Worm (Caenorhabditis elegans) whole organism, L2 larva: ENCODE data around the gene F53B1.3.

Experiments used
- C34F6.9 ChIP-seq: fragments of 150-350 bp; optimal IDR thresholded peaks from 2 replicates; lab custom pipeline; 2014; ENCODE audit warnings: missing biosample characterization, missing genetic modification characterization
- F13H6.1 ChIP-seq: sonication (generic microtip); optimal IDR thresholded peaks from 2 replicates; lab custom pipeline; 2016; ENCODE audit warnings: missing genetic modification characterization, missing compliant biosample characterization
- Y55F3AM.14 ChIP-seq: fragments of 200-800 bp; sonication (Bioruptor generic); optimal IDR thresholded peaks from 2 replicates; lab custom pipeline; 2018; ENCODE audit warnings: mild to moderate bottlenecking, missing genetic modification characterization, missing compliant biosample characterization
- alr-1 ChIP-seq: fragments of 150-350 bp; optimal IDR thresholded peaks from 2 replicates; lab custom pipeline; 2014; ENCODE audit warnings: missing biosample characterization, missing genetic modification characterization
- ama-1 ChIP-seq: fragments of 150-350 bp; optimal IDR thresholded peaks from 2 replicates; lab custom pipeline; 2018; ENCODE audit warnings: inconsistent platforms
- blmp-1 ChIP-seq: sonication (generic microtip); optimal IDR thresholded peaks from 2 replicates; lab custom pipeline; 2017; ENCODE audit warnings: missing genetic modification characterization, mild to moderate bottlenecking, missing compliant biosample characterization, antibody characterized with exemption, moderate library complexity; ENCODE audit not compliant: insufficient read depth
- ceh-16 ChIP-seq: fragments of 150-350 bp; optimal IDR thresholded peaks from 2 replicates; lab custom pipeline; 2014; ENCODE audit warnings: missing biosample characterization, missing genetic modification characterization
- dmd-4 ChIP-seq: sonication (generic microtip); optimal IDR thresholded peaks from 2 replicates; lab custom pipeline; 2017; ENCODE audit warnings: missing biosample characterization, missing genetic modification characterization
- elt-1 ChIP-seq: fragments of 150-350 bp; optimal IDR thresholded peaks from 2 replicates; lab custom pipeline; 2014; ENCODE audit warnings: missing biosample characterization, missing genetic modification characterization
- fos-1 ChIP-seq: fragments of 150-350 bp; optimal IDR thresholded peaks from 2 replicates; lab custom pipeline; 2014; ENCODE audit warnings: missing biosample characterization, missing genetic modification characterization
- lsy-2 ChIP-seq, 2 experiments: fragments of 150-350 bp in 1 of 2; sonication (generic microtip) in 1 of 2; optimal IDR thresholded peaks; 2 replicates each; lab custom pipeline; 2014 to 2017; ENCODE audit warnings: missing biosample characterization in 2 of 2, missing genetic modification characterization in 2 of 2
- mab-5 ChIP-seq: fragments of 150-350 bp; optimal IDR thresholded peaks from 2 replicates; lab custom pipeline; 2014; ENCODE audit warnings: missing biosample characterization, missing genetic modification characterization
- mbf-1 ChIP-seq: sonication (generic microtip); optimal IDR thresholded peaks from 2 replicates; lab custom pipeline; 2017; ENCODE audit warnings: missing biosample characterization, missing genetic modification characterization
- nhr-10 ChIP-seq: sonication (generic microtip); optimal IDR thresholded peaks from 2 replicates; lab custom pipeline; 2017; ENCODE audit warnings: missing biosample characterization, missing genetic modification characterization
- nhr-11 ChIP-seq: fragments of 150-350 bp; optimal IDR thresholded peaks from 2 replicates; lab custom pipeline; 2014; ENCODE audit warnings: missing biosample characterization, missing genetic modification characterization
- nhr-12 ChIP-seq: fragments of 150-350 bp; optimal IDR thresholded peaks from 2 replicates; lab custom pipeline; 2014; ENCODE audit warnings: missing biosample characterization, missing genetic modification characterization
- nhr-129 ChIP-seq: fragments of 150-350 bp; optimal IDR thresholded peaks from 2 replicates; lab custom pipeline; 2014; ENCODE audit warnings: missing biosample characterization, missing genetic modification characterization
- nhr-21 ChIP-seq: fragments of 150-350 bp; optimal IDR thresholded peaks from 2 replicates; lab custom pipeline; 2014; ENCODE audit warnings: missing biosample characterization, missing genetic modification characterization
- nhr-23 ChIP-seq: fragments of 150-350 bp; optimal IDR thresholded peaks from 2 replicates; lab custom pipeline; 2014; ENCODE audit warnings: missing biosample characterization, missing genetic modification reagents, missing genetic modification characterization
- nhr-25 ChIP-seq: fragments of 150-350 bp; sonication (generic microtip); optimal IDR thresholded peaks from 3 replicates; lab custom pipeline; 2014; ENCODE audit warnings: missing biosample characterization, missing genetic modification characterization
- nhr-6 ChIP-seq: fragments of 150-350 bp; optimal IDR thresholded peaks from 2 replicates; lab custom pipeline; 2014; ENCODE audit warnings: missing biosample characterization, missing genetic modification characterization
- nhr-77 ChIP-seq: fragments of 150-350 bp; optimal IDR thresholded peaks from 2 replicates; lab custom pipeline; 2014; ENCODE audit warnings: missing biosample characterization, missing genetic modification characterization
- sem-4 ChIP-seq: fragments of 150-350 bp; optimal IDR thresholded peaks from 2 replicates; lab custom pipeline; 2014; ENCODE audit warnings: missing biosample characterization, missing genetic modification reagents, missing genetic modification characterization
- sma-9 ChIP-seq, 2 experiments: fragments of 150-350 bp in 1 of 2; sonication (generic microtip) in 1 of 2; optimal IDR thresholded peaks; 2 replicates each; lab custom pipeline; 2014 to 2016; ENCODE audit warnings: missing genetic modification characterization in 2 of 2, mild to moderate bottlenecking in 1 of 2, missing biosample characterization in 1 of 2, missing compliant biosample characterization in 1 of 2, missing genetic modification reagents in 1 of 2, moderate library complexity in 1 of 2
- unc-39 ChIP-seq: fragments of 150-350 bp; optimal IDR thresholded peaks from 2 replicates; lab custom pipeline; 2014; ENCODE audit warnings: missing biosample characterization, missing genetic modification characterization
- unc-55 ChIP-seq: fragments of 150-350 bp; sonication (generic microtip); optimal IDR thresholded peaks from 3 replicates; lab custom pipeline; 2014; ENCODE audit warnings: missing biosample characterization, missing genetic modification reagents, missing genetic modification characterization
- unc-62 ChIP-seq: fragments of 150-350 bp; optimal IDR thresholded peaks from 2 replicates; lab custom pipeline; 2014; ENCODE audit warnings: missing biosample characterization, missing genetic modification reagents, missing genetic modification characterization
- zag-1 ChIP-seq: fragments of 150-350 bp; optimal IDR thresholded peaks from 2 replicates; lab custom pipeline; 2014; ENCODE audit warnings: missing biosample characterization, missing genetic modification characterization
- ztf-11 ChIP-seq: sonication (generic microtip); optimal IDR thresholded peaks from 2 replicates; lab custom pipeline; 2017; ENCODE audit warnings: missing biosample characterization, missing genetic modification characterization

Gene F53B1.3

DNA sequence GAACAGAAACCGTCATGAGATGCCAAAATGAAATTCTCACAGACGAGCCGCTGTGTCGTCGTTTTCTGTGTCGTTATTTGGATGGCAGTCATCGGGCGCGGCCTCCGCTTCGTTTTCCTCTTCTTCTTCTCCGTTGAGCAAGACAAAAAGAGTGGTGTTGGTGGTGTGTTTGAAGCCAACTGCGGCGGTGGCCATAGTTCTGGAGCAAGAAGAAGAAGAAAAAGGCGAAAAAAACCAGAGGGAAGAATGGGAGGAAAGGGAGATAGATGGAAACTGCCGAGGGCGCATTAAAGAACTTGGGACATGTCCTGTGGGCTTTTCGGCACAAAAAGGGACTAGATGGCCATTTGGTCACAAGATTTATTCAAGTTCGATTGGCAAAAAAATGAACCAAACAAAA lies 26.2 kb downstream of the F53B1.3 start, which contains the start of gene F53B1.9:
TSS of gene F53B1.9 (minus strand) at position 195 of the 400 bp plus-strand sequence.
- TF ChIP-seq unc-62 (GFP tag; lab: Kevin White, UChicago) (no peak), F13H6.1 (tag; lab: Kevin White, UChicago) (no peak), nhr-12 (tag; lab: Kevin White, UChicago) (no peak), nhr-77 (tag; lab: Kevin White, UChicago) (no peak)

DNA sequence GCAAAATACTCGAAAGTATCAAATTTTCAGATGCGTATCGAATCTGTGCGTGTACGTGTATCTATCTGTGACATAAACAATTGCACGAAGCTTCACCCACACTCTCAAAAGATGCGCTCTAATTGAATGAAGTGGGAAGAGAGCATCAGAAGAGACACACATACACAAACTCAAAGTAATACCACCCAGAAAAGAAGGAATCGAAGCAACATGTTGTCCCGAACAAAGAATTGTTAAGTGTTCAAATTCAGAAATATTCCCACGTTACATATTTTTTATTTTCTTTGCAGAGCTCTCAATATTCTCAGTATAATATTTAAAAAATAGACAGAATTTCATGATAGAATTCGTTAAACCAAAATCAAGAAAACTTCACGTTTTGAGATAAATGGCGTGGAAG lies 31.5 kb downstream of the F53B1.3 start:
- TF ChIP-seq mbf-1 (tag; lab: Kevin White, UChicago) (no peak), dmd-4 (tag; lab: Kevin White, UChicago) (peak; percentile 30)
- TF ChIP-seq, all 48 proteins: peak for 1

DNA sequence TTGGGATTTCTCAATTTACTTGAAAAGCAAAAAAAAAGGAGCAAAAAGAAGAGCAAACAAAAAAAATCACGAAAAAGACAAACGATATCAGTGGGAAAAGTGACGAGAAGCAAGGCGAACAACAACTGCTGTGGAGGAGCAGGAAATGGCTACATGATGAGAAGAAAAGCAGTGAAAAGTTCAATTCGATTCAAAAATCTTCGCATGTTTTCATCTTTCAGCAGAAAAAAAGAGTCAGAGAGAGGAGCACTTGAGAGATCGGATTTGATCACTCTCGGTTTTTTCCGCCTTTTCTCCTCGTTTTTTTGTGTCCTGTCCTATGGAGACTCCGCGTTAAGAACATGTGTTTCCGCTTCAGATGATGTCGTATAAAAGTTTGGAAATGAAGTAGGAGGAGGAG lies 33.5 kb downstream of the F53B1.3 start:
- TF ChIP-seq lsy-2 (tag; optimal IDR thresholded peaks at IDR 0.05; lab: Kevin White, UChicago): peak in 1 of 2 experiments; percentile 30
- peak; percentile 23 for TF ChIP-seq nhr-6
- peak; percentile 44 for TF ChIP-seq nhr-129 (tag; lab: Kevin White, UChicago)
- no peak for TF ChIP-seq ztf-11 (tag; lab: Kevin White, UChicago)
- TF ChIP-seq C34F6.9 (tag; lab: Kevin White, UChicago): peak; percentile 26
- TF ChIP-seq fos-1: no peak
- TF ChIP-seq F13H6.1 (tag; lab: Kevin White, UChicago): peak; percentile 68
- peak; percentile 55 for TF ChIP-seq sma-9 (GFP tag; optimal IDR thresholded peaks at IDR 0.05; lab: Kevin White, UChicago)
- TF ChIP-seq sma-9 (tag; optimal IDR thresholded peaks at IDR 0.05; lab: Kevin White, UChicago): no peak
- TF ChIP-seq, all 48 proteins: peak for 6

DNA sequence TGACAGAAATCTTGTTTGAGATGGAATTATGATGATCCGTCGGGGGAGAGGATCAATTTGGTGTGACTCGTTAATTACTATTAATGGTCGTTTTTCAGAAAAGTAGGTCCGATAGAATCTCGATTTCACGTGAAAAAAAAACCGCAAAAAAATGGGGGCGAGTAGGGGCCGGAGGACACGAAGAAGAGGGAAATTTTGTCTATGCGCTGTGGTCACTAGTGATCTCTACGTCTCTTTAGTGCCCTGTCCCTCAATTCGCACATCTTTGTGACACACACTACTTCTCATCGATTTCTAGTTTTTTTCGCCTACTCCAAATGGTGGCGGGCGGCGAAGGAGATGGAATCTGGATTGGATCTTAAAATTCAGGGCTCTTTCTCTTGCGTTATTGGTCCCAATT lies 35.2 kb downstream of the F53B1.3 start:
- TF ChIP-seq nhr-129 (tag; lab: Kevin White, UChicago): peak; percentile 25
- no peak for TF ChIP-seq nhr-10 (tag; lab: Kevin White, UChicago)
- TF ChIP-seq sma-9 (GFP tag; optimal IDR thresholded peaks at IDR 0.05; lab: Kevin White, UChicago): peak; percentile 9
- TF ChIP-seq sma-9 (tag; optimal IDR thresholded peaks at IDR 0.05; lab: Kevin White, UChicago): no peak
- TF ChIP-seq nhr-23 (tag; lab: Kevin White, UChicago): no peak
- TF ChIP-seq unc-55 (GFP tag; lab: Kevin White, UChicago): peak; percentile 45
- peak; percentile 16 for TF ChIP-seq C34F6.9 (tag; lab: Kevin White, UChicago)
- TF ChIP-seq mab-5 (tag; lab: Kevin White, UChicago): no peak
- TF ChIP-seq nhr-11: no peak

DNA sequence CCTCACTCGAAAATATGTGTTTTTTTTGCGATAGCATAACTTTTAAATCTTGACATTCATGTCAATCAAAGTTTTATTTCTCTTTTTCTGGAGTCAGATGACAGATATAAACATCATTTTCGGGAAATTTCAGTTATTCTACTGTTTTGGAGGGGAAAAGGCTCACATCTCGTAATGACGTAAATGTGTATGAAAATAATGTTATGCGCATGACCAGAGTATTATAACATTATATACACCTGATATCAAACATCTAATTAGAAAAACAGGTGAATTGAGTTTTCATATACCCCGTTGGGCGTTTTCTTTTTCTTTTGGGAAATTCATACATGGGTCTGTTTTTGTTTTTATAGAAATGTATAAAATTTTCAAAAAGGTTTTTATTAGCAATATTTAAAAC lies 38.8 kb downstream of the F53B1.3 start:
- TF ChIP-seq C34F6.9 (tag; lab: Kevin White, UChicago) (peak; percentile 1), elt-1 (tag; lab: Kevin White, UChicago) (no peak), lsy-2 (tag; optimal IDR thresholded peaks at IDR 0.05; lab: Kevin White, UChicago) (peak in 1 of 2 experiments; percentile 32), nhr-21 (tag; lab: Kevin White, UChicago) (peak; percentile 63)

DNA sequence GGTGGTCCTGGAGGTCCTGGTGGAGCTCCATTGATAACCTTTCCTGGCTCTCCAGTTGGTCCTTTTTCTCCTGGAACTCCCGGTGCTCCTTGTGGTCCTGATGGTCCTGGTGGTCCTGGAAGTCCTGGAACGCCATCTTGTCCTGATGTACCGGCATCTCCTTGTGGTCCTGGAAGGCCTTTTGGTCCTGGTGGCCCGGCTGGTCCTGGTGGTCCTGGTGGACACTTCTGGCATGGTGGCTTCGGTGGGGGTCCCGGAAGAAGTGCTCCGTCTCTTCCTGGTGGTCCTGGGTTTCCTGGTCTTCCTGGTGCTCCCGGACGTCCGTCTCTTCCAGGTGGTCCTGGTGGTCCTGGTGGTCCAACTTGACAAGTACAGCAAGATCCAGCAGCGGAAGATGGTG lies 39.5 kb downstream of the F53B1.3 start:
- TF ChIP-seq nhr-129 (tag; lab: Kevin White, UChicago) (no peak), alr-1 (no peak), nhr-23 (tag; lab: Kevin White, UChicago) (no peak), sma-9 (GFP tag; optimal IDR thresholded peaks at IDR 0.05; lab: Kevin White, UChicago) (no peak), sma-9 (tag; optimal IDR thresholded peaks at IDR 0.05; lab: Kevin White, UChicago) (no peak), zag-1 (tag; lab: Kevin White, UChicago) (no peak), Y55F3AM.14 (no peak), sem-4 (tag; lab: Kevin White, UChicago) (no peak), nhr-25 (tag; lab: Kevin White, UChicago) (no peak), ama-1 (lab: Kevin White, UChicago) (no peak), unc-39 (tag; lab: Kevin White, UChicago) (no peak)

ce11 chrX:2145629-2146028 lies 40.2 kb downstream of the F53B1.3 start, which contains the start of gene dpy-3:
Gene dpy-3, minus strand, starts transcription at chrX:2145647.
- TF ChIP-seq blmp-1 (tag; lab: Kevin White, UChicago) (peak; percentile 64), nhr-21 (tag; lab: Kevin White, UChicago) (peak; percentile 9), ceh-16 (tag; lab: Kevin White, UChicago) (peak; percentile 60), zag-1 (tag; lab: Kevin White, UChicago) (no peak), nhr-25 (tag; lab: Kevin White, UChicago) (peak; percentile 16), C34F6.9 (tag; lab: Kevin White, UChicago) (no peak), sma-9 (GFP tag; optimal IDR thresholded peaks at IDR 0.05; lab: Kevin White, UChicago) (peak; percentile 23), sma-9 (tag; optimal IDR thresholded peaks at IDR 0.05; lab: Kevin White, UChicago) (no peak)
- TF ChIP-seq, all 48 proteins: peak for 5
